Worm (Caenorhabditis elegans): ENCODE data around the gene hlh-28.
A peak's percentile ranks its signal among the peaks of the same experiment; 100 is the strongest.

hlh-28 gene

ce11 chrX:17545498-17545897 is 5.4 kb upstream of the hlh-28 start (continued):
- no peak for TF ChIP-seq arid-1 (GFP tag; conservative IDR thresholded peaks at IDR 0.05)
- no peak for TF ChIP-seq hlh-30 (tag; optimal IDR thresholded peaks at IDR 0.05; ENCODE audit: insufficient read depth)
- peak; percentile 79 for TF ChIP-seq nhr-102 (tag; optimal IDR thresholded peaks at IDR 0.05)
- TF ChIP-seq zfp-2 (tag; optimal IDR thresholded peaks at IDR 0.05), result no peak
- peak; percentile 74 for TF ChIP-seq nhr-77 (tag; optimal IDR thresholded peaks at IDR 0.05)
- TF ChIP-seq skn-1 (tag; optimal IDR thresholded peaks at IDR 0.05), result no peak
- TF ChIP-seq mdl-1 (tag; optimal IDR thresholded peaks at IDR 0.05), result peak in 1 of 2 experiments; percentile 21
- TF ChIP-seq mep-1 (tag; optimal IDR thresholded peaks at IDR 0.05), result peak; percentile 63
- no peak for TF ChIP-seq ZK546.5 (tag; optimal IDR thresholded peaks at IDR 0.05)
- TF ChIP-seq snpc-4 (tag; optimal IDR thresholded peaks at IDR 0.05), result no peak
- no peak for TF ChIP-seq unc-62 (GFP tag; optimal IDR thresholded peaks at IDR 0.05 in 1 of 2)
- TF ChIP-seq unc-62 (tag; optimal IDR thresholded peaks at IDR 0.05), result no peak
- TF ChIP-seq rbr-2 (tag; optimal IDR thresholded peaks at IDR 0.05), result peak; percentile 66
- no peak for TF ChIP-seq gei-8 (GFP tag; optimal IDR thresholded peaks at IDR 0.05)
- TF ChIP-seq dve-1 (tag; optimal IDR thresholded peaks at IDR 0.05; ENCODE audit: insufficient read depth), result peak; percentile 36
- TF ChIP-seq lsy-2 (tag; optimal IDR thresholded peaks at IDR 0.05), result no peak
- TF ChIP-seq mes-2 (tag; optimal IDR thresholded peaks at IDR 0.05; ENCODE audit: poor library complexity, severe bottlenecking), result peak; percentile 72
- TF ChIP-seq egl-27 (tag; optimal IDR thresholded peaks at IDR 0.05), result no peak
- no peak for TF ChIP-seq sdz-12 (GFP tag; optimal IDR thresholded peaks at IDR 0.05)
- TF ChIP-seq lin-13 (GFP tag; optimal IDR thresholded peaks at IDR 0.05), result no peak
- no peak for TF ChIP-seq lin-15B (tag; optimal IDR thresholded peaks at IDR 0.05)
- no peak for TF ChIP-seq mdt-29 (GFP tag; IDR thresholded peaks at IDR 0.05)
- TF ChIP-seq pqm-1 (tag; optimal IDR thresholded peaks at IDR 0.05), result no peak
- no peak for TF ChIP-seq dmd-9 (GFP tag; IDR thresholded peaks at IDR 0.05)
- TF ChIP-seq tra-1 (GFP tag; IDR thresholded peaks at IDR 0.05), result no peak
- TF ChIP-seq saeg-2 (GFP tag; IDR thresholded peaks at IDR 0.05), result no peak
- TF ChIP-seq attf-4 (tag; optimal IDR thresholded peaks at IDR 0.05), result no peak
- no peak for TF ChIP-seq ztf-11 (tag; optimal IDR thresholded peaks at IDR 0.05)
- TF ChIP-seq aly-2 (tag; optimal IDR thresholded peaks at IDR 0.05), result no peak
- TF ChIP-seq nhr-25 (tag; optimal IDR thresholded peaks at IDR 0.05; ENCODE audit: borderline replicate concordance, insufficient read depth), result no peak
- TF ChIP-seq tag-97 (GFP tag; IDR thresholded peaks at IDR 0.05), result no peak
- TF ChIP-seq T20F7.1 (GFP tag; optimal IDR thresholded peaks at IDR 0.05), result peak; percentile 40
- TF ChIP-seq nhr-42 (GFP tag; IDR thresholded peaks at IDR 0.05), result peak; percentile 79
- TF ChIP-seq ceh-28 (tag; optimal IDR thresholded peaks at IDR 0.05), result no peak
- TF ChIP-seq ceh-20 (GFP tag; IDR thresholded peaks at IDR 0.05), result peak; percentile 65; the same call in 1 of the 2 replicates
- TF ChIP-seq zfp-3 (GFP tag; conservative IDR thresholded peaks at IDR 0.05), result 0 out of 2 replicates have a peak, but pooled peaks have one; percentile 21
- TF ChIP-seq snpc-1.2 (GFP tag; IDR thresholded peaks at IDR 0.05), result no peak
- TF ChIP-seq jun-1 (tag; optimal IDR thresholded peaks at IDR 0.05), result no peak
- no peak for TF ChIP-seq F26F4.8 (GFP tag; conservative IDR thresholded peaks at IDR 0.05)
- TF ChIP-seq spr-3 (GFP tag; optimal IDR thresholded peaks at IDR 0.05), result no peak
- TF ChIP-seq dpl-1 (GFP tag; optimal IDR thresholded peaks at IDR 0.05), result no peak
- no peak for TF ChIP-seq lin-29 (GFP tag; IDR thresholded peaks at IDR 0.05)
- TF ChIP-seq nhr-48 (tag; optimal IDR thresholded peaks at IDR 0.05), result peak; percentile 42
- TF ChIP-seq nhr-41 (GFP tag; IDR thresholded peaks at IDR 0.05), result no peak
- no peak for TF ChIP-seq dmd-8 (GFP tag; IDR thresholded peaks at IDR 0.05)
- peak; percentile 93 for TF ChIP-seq hmg-1.1 (GFP tag; IDR thresholded peaks at IDR 0.05)
- no peak for TF ChIP-seq daf-12 (tag; optimal IDR thresholded peaks at IDR 0.05)
- peak; percentile 63 for TF ChIP-seq madf-9 (GFP tag; conservative IDR thresholded peaks at IDR 0.05)
- TF ChIP-seq lir-3 (tag; optimal IDR thresholded peaks at IDR 0.05), result no peak
- no peak for TF ChIP-seq fos-1 (tag; optimal IDR thresholded peaks at IDR 0.05)
- no peak for TF ChIP-seq zag-1 (tag; optimal IDR thresholded peaks at IDR 0.05)
- TF ChIP-seq daf-19 (GFP tag; conservative IDR thresholded peaks at IDR 0.05), result 0 out of 2 replicates have a peak, but pooled peaks have one; percentile 45
